Worm (Caenorhabditis elegans): ENCODE measurements around the gene myrf-1.

myrf-1 gene

DNA sequence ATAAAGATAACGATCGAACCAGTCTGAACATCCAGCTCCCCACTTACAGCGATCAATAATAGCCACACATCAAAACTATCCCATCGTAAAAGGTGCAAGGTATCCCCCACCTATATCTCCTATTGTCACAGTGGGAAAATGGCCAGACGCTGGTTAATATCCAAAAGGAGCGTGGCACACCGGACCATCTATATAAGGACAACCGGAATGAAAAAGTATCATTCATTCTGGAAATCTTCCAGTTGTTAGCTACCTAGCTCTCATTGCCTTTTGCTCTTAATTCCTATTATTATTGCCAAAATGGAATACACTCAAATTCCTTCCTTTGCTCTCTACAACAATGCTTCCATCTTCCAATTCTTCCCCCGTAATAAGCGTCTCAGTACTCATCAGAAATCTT, 25.4 kb downstream of the myrf-1 start, which contains the start of gene ZK666.4:
Gene ZK666.4, plus strand, starts transcription at position 301 of the 400 bp plus-strand sequence.
- no peak for TF ChIP-seq unc-62 (GFP tag; optimal IDR thresholded peaks at IDR 0.05)

- no peak for TF ChIP-seq unc-62 (GFP tag; optimal IDR thresholded peaks at IDR 0.05)
These were observed 26.3 kb downstream of the myrf-1 start, which contains the start of gene clec-58 for ce11 chrII:10476039-10476438. Gene clec-58 (minus strand): TSS chrII:10476139.

ce11 chrII:10471790-10472189, 30.6 kb downstream of the myrf-1 start, which contains the start of gene ZK666.2:
Gene ZK666.2 (minus strand): TSS chrII:10471890.
- TF ChIP-seq unc-62 (GFP tag; optimal IDR thresholded peaks at IDR 0.05), result no peak

- no peak for TF ChIP-seq unc-62 (GFP tag; optimal IDR thresholded peaks at IDR 0.05)
These were observed 31.1 kb downstream of the myrf-1 start, which contains the start of gene ZK666.1 for ce11 chrII:10471247-10471646. Gene ZK666.1 (minus strand): TSS chrII:10471347.

DNA sequence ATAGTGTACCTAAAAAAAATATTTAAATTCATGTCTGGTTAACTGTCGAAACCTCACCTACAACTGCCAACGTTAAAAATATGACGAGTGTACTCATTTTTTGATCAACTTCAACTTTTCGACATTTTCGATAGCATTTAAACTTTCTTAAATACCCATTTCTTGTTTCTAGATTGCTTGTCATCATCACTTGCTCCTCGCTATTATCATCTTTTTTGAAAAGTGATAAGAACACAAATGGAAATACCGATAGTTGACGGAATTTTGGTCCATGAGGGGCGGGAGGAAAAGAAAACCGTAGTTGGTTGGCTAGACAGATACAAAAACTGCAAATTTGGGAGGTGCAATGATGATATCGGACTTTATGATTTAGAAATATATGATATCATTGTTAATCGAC, 32.2 kb downstream of the myrf-1 start, which contains the start of gene clec-143:
Gene clec-143, minus strand, starts transcription at position 139 of the 400 bp plus-strand sequence.
- no peak for TF ChIP-seq unc-62 (GFP tag; optimal IDR thresholded peaks at IDR 0.05)

ce11 chrII:10466552-10466951, 35.8 kb downstream of the myrf-1 start, which contains the start of gene tnc-2:
Gene tnc-2 (plus strand): TSS chrII:10466852.
- no peak for TF ChIP-seq unc-62 (GFP tag; optimal IDR thresholded peaks at IDR 0.05)

DNA sequence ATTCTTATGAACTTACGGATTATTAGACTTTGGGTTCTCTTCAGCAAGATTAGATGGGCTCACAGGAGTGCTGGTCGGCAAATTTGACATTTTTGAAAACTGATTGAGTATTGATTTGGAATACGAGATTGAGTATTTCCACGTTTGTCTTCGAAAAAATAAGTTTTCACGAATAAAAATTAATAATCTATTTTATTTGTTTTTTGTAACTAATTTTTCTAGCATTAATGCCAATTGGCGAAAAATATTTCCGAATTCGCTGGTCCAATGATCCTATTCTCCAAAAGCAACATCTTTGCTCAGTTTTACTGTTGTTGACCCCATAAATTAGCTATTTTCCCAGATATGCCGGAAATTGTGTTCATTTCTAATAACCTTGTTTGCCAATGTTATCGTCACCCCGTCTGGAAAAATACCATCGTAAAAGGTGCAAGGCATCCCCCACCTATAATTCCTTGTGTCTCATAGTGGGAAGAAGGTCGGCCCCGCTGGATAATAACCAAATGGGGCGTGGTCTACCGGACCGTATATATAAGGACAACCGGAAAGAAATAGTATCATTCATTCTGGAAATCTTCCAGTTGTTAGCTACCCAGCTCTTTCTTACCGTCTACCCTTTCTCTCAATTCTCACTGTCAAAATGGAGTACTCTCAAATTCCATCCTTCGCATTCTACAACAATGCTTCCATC, 38.0 kb downstream of the myrf-1 start, which contains the start of the genes ZK673.6 and sdz-37:
Gene ZK673.6, minus strand, starts transcription at position 101 of the 691 bp plus-strand sequence.
Gene sdz-37, plus strand, starts transcription at position 641 of the 691 bp plus-strand sequence.
- no peak for TF ChIP-seq unc-62 (GFP tag; optimal IDR thresholded peaks at IDR 0.05)

DNA sequence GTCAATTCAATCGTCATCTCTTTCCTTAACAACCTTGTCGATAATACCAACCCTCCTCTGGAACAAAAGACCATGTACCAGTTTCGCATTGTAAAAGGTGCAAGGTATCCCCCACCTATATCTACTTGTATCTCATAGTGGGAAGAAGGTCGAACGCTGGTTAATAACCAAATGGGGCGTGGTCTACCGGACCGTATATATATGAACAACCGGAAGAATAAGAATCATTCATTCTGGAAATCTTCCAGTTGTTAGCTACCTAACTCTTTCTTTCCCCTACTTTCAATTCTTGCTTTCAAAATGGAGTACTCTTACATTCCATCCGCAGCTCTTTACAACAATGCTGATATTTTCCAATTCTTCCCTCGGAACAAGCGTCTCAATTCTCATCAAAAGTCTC, 41.1 kb downstream of the myrf-1 start, which contains the start of gene ZK673.5:
Gene ZK673.5, plus strand, starts transcription at position 301 of the 400 bp plus-strand sequence.
- TF ChIP-seq unc-62 (GFP tag; optimal IDR thresholded peaks at IDR 0.05), result no peak

DNA sequence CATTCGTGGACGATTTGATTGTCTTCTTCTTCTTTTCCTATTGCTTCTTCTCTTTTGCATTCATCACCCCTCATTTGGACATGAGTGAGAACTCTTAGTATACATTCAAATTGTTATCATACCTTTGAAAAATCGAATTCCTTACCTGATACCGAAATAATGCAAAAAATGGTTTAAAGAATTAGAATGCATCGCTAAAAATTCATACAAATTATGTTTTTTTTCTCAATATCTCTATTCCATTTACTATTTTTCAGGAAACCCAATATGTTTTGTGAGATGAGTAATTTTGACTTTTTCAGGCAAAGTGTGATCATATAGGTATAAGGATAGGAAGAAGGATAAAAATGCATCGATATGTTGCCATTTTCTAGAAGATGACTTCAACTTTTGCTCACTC, 45.4 kb downstream of the myrf-1 start, which contains the start of gene ZK673.11:
Gene ZK673.11, plus strand, starts transcription at position 301 of the 400 bp plus-strand sequence.
- TF ChIP-seq unc-62 (GFP tag; optimal IDR thresholded peaks at IDR 0.05), result no peak

- no peak for TF ChIP-seq unc-62 (GFP tag; optimal IDR thresholded peaks at IDR 0.05)
These were observed 49.7 kb downstream of the myrf-1 start, which contains the start of gene ZK673.4 for ce11 chrII:10452620-10453019. Gene ZK673.4 (plus strand): TSS chrII:10452920.

DNA sequence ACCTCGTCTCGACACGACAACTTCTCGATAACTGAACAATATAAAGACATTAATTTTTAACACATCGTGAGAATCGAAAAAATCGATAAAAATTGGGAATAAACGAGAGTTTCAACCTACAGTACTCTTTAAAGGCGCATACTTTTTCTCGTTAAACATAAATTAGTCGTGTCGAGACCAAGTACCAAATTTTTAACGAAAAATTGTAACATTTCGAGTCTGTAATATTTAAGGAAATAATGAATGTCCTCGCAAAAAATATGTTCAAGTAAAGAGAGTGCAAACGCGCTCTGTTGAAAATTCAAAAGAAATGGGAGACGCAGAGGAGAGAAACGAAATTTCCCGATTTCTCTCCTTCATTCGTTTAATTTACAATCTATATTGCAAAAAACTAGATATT, 52.0 kb downstream of the myrf-1 start:
- TF ChIP-seq unc-62 (GFP tag; optimal IDR thresholded peaks at IDR 0.05), result no peak

DNA sequence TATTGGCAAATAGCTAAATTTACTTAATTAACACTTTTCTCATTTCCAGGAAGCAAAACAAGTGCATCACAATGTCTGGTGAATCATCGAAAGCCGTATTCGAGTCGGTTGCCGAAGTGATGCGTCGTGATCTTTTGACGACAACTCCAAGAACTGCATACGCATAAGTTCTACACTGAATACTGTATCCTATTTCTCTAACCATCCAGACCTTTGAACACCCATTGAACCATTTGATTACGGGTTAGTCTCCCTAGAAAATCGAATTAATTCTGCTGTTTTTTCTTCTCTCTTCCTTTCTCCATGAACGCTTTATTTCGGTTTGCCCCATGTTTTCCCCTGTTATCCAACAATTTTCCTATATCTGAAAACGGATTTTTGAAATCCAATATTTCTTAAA, 52.6 kb downstream of the myrf-1 start, which contains the start of gene lin-56:
Gene lin-56, plus strand, starts transcription at position 301 of the 400 bp plus-strand sequence.
- TF ChIP-seq unc-62 (GFP tag; optimal IDR thresholded peaks at IDR 0.05), result no peak

ce11 chrII:10447348-10448316, 54.7 kb downstream of the myrf-1 start, which contains the start of gene ZK673.2:
Gene ZK673.2 (plus strand): TSS chrII:10448266.
- TF ChIP-seq unc-62 (GFP tag; optimal IDR thresholded peaks at IDR 0.05), result no peak

All from whole organism, dauer.